Fruit fly (Drosophila melanogaster): ENCODE measurements around the gene MSAmiP.

MSAmiP gene

dm6 chr3R:16815728-16816127 is 80.4 kb downstream of the MSAmiP start:
- TF ChIP-seq salr (GFP tag; optimal IDR thresholded peaks at IDR 0.05) (no peak), CG7368 (GFP tag; optimal IDR thresholded peaks at IDR 0.05) (peak; percentile 15), svp (GFP tag) (peak; percentile 35), Ets21C (GFP tag; optimal IDR thresholded peaks at IDR 0.05) (no peak), Hr38 (GFP tag; optimal IDR thresholded peaks at IDR 0.05) (no peak), Sox15 (GFP tag; optimal IDR thresholded peaks at IDR 0.05) (no peak), CG1621 (tag; optimal IDR thresholded peaks at IDR 0.05) (no peak), CG4318 (GFP tag; optimal IDR thresholded peaks at IDR 0.05) (no peak), OdsH (GFP tag; optimal IDR thresholded peaks at IDR 0.05) (no peak)

- no peak for TF ChIP-seq CG8319 (GFP tag; optimal IDR thresholded peaks at IDR 0.05)
- no peak for TF ChIP-seq Sox14 (GFP tag; optimal IDR thresholded peaks at IDR 0.05)
- TF ChIP-seq CG32006 (GFP tag; optimal IDR thresholded peaks at IDR 0.05) = no peak
- TF ChIP-seq CG11902 (GFP tag; optimal IDR thresholded peaks at IDR 0.05) = no peak
- TF ChIP-seq Hr4 (GFP tag; optimal IDR thresholded peaks at IDR 0.05) = no peak
These were observed 82.9 kb downstream of the MSAmiP start for dm6 chr3R:16813116-16813752.

- TF ChIP-seq CG10669 (GFP tag; optimal IDR thresholded peaks at IDR 0.05) = no peak
- TF ChIP-seq CG7368 (GFP tag; optimal IDR thresholded peaks at IDR 0.05) = no peak
- TF ChIP-seq CG31627 (GFP tag; optimal IDR thresholded peaks at IDR 0.05) = no peak
- no peak for TF ChIP-seq Hr38 (GFP tag; optimal IDR thresholded peaks at IDR 0.05)
- TF ChIP-seq CG3919 (GFP tag; optimal IDR thresholded peaks at IDR 0.05) = peak; percentile 17
- no peak for TF ChIP-seq vri (GFP tag; optimal IDR thresholded peaks at IDR 0.05)
- peak; percentile 48 for TF ChIP-seq CG1621 (tag; optimal IDR thresholded peaks at IDR 0.05)
- TF ChIP-seq CG8319 (GFP tag; optimal IDR thresholded peaks at IDR 0.05) = no peak
- no peak for TF ChIP-seq svp (GFP tag)
- TF ChIP-seq Blimp-1 (GFP tag; optimal IDR thresholded peaks at IDR 0.05) = no peak
- TF ChIP-seq Hr4 (GFP tag; optimal IDR thresholded peaks at IDR 0.05) = no peak
- TF ChIP-seq fd59A (GFP tag; optimal IDR thresholded peaks at IDR 0.05) = no peak
- no peak for TF ChIP-seq lz (GFP tag; optimal IDR thresholded peaks at IDR 0.05)
- TF ChIP-seq dsx (GFP tag; optimal IDR thresholded peaks at IDR 0.05; ENCODE audit: poor library complexity, severe bottlenecking) = peak; percentile 67
- TF ChIP-seq CG10631 (GFP tag; optimal IDR thresholded peaks at IDR 0.05) = no peak
These were observed 84.3 kb downstream of the MSAmiP start for dm6 chr3R:16811781-16812207.

- TF ChIP-seq Sox14 (GFP tag; optimal IDR thresholded peaks at IDR 0.05) (no peak), OdsH (GFP tag; optimal IDR thresholded peaks at IDR 0.05) (no peak), CG4318 (GFP tag; optimal IDR thresholded peaks at IDR 0.05) (no peak), ss (GFP tag; optimal IDR thresholded peaks at IDR 0.05) (no peak), Ets96B (tag; optimal IDR thresholded peaks at IDR 0.05) (no peak), vri (GFP tag; optimal IDR thresholded peaks at IDR 0.05) (no peak), CG11762 (GFP tag; optimal IDR thresholded peaks at IDR 0.05; ENCODE audit: insufficient read depth) (no peak), CG8119 (GFP tag; IDR thresholded peaks at IDR 0.05) (no peak), net (GFP tag; optimal IDR thresholded peaks at IDR 0.05) (no peak), achi (GFP tag; optimal IDR thresholded peaks at IDR 0.05) (no peak), CG10669 (GFP tag; optimal IDR thresholded peaks at IDR 0.05) (no peak), acj6 (GFP tag; optimal IDR thresholded peaks at IDR 0.05) (no peak), topi (GFP tag; optimal IDR thresholded peaks at IDR 0.05) (no peak), Met (GFP tag; optimal IDR thresholded peaks at IDR 0.05) (no peak), CG6808 (GFP tag; optimal IDR thresholded peaks at IDR 0.05) (no peak), Hr39 (GFP tag; optimal IDR thresholded peaks at IDR 0.05) (no peak), Smox (GFP tag; optimal IDR thresholded peaks at IDR 0.05) (no peak), dac (GFP tag; optimal IDR thresholded peaks at IDR 0.05) (no peak), salr (GFP tag; optimal IDR thresholded peaks at IDR 0.05) (no peak)
These were observed 85.2 kb downstream of the MSAmiP start for dm6 chr3R:16810885-16811284.

All from whole organism, prepupa.